Worm (Caenorhabditis elegans) whole organism, L3 larva: ENCODE results near the gene npr-41.
A peak's percentile ranks its signal among the peaks of the same experiment; 100 is the strongest.

Source experiments
- ama-1 ChIP-seq: fragments of 150-350 bp; optimal IDR thresholded peaks from 2 replicates; lab custom pipeline; 2018
- ceh-16 ChIP-seq: sonication (generic microtip); optimal IDR thresholded peaks from 2 replicates; lab custom pipeline; 2017; ENCODE audit warnings: missing biosample characterization, missing genetic modification characterization
- ceh-28 ChIP-seq: fragments of 150-350 bp; optimal IDR thresholded peaks from 2 replicates; lab custom pipeline; 2014; ENCODE audit warnings: missing biosample characterization, missing genetic modification reagents, missing genetic modification characterization
- ceh-82 ChIP-seq: fragments of 150-350 bp; optimal IDR thresholded peaks from 2 replicates; lab custom pipeline; 2014; ENCODE audit warnings: missing biosample characterization, missing genetic modification characterization
- daf-12 ChIP-seq: fragments of 150-350 bp; optimal IDR thresholded peaks from 2 replicates; lab custom pipeline; 2014; ENCODE audit warnings: missing biosample characterization, missing genetic modification reagents, missing genetic modification characterization
- egl-27 ChIP-seq: sonication (generic microtip); optimal IDR thresholded peaks from 4 replicates; lab custom pipeline; 2017; ENCODE audit warnings: missing biosample characterization, missing genetic modification reagents, missing genetic modification characterization
- egl-5 ChIP-seq: fragments of 150-350 bp; optimal IDR thresholded peaks from 2 replicates; lab custom pipeline; 2017; ENCODE audit warnings: missing biosample characterization, missing genetic modification reagents, missing genetic modification characterization, inconsistent platforms
- elt-1 ChIP-seq: fragments of 150-350 bp; optimal IDR thresholded peaks from 2 replicates; lab custom pipeline; 2014; ENCODE audit warnings: missing biosample characterization, missing genetic modification characterization
- eor-1 ChIP-seq, 2 experiments: fragments of 150-350 bp; optimal IDR thresholded peaks; 2 replicates each; lab custom pipeline; 2014 to 2018; ENCODE audit warnings: missing biosample characterization in 2 of 2, missing genetic modification characterization in 2 of 2
- fkh-10 ChIP-seq: sonication (generic microtip); optimal IDR thresholded peaks from 2 replicates; lab custom pipeline; 2017; ENCODE audit warnings: missing biosample characterization, missing genetic modification reagents, missing genetic modification characterization
- fos-1 ChIP-seq: fragments of 150-350 bp; optimal IDR thresholded peaks from 2 replicates; lab custom pipeline; 2014; ENCODE audit warnings: missing biosample characterization, missing genetic modification characterization
- hmg-11 ChIP-seq: sonication (generic microtip); optimal IDR thresholded peaks from 2 replicates; lab custom pipeline; 2016; ENCODE audit warnings: missing genetic modification characterization, missing compliant biosample characterization
- jun-1 ChIP-seq: fragments of 150-350 bp; optimal IDR thresholded peaks from 2 replicates; lab custom pipeline; 2014; ENCODE audit warnings: missing biosample characterization, missing genetic modification reagents, missing genetic modification characterization
- lin-39 ChIP-seq: fragments of 150-350 bp; optimal IDR thresholded peaks from 2 replicates; lab custom pipeline; 2018; ENCODE audit warnings: missing biosample characterization, missing genetic modification reagents, missing genetic modification characterization
- lsy-12 ChIP-seq: sonication (generic microtip); optimal IDR thresholded peaks from 2 replicates; lab custom pipeline; 2016; ENCODE audit warnings: mild to moderate bottlenecking, missing genetic modification characterization, missing compliant biosample characterization
- nfya-1 ChIP-seq: sonication (generic microtip); optimal IDR thresholded peaks from 2 replicates; lab custom pipeline; 2017; ENCODE audit warnings: missing genetic modification characterization, mild to moderate bottlenecking, missing compliant biosample characterization, antibody characterized with exemption, moderate library complexity; ENCODE audit not compliant: insufficient read depth
- nhr-23 ChIP-seq: fragments of 150-350 bp; optimal IDR thresholded peaks from 2 replicates; lab custom pipeline; 2014; ENCODE audit warnings: missing biosample characterization, missing genetic modification reagents, missing genetic modification characterization
- nhr-237 ChIP-seq: fragments of 150-350 bp; optimal IDR thresholded peaks from 2 replicates; lab custom pipeline; 2014; ENCODE audit warnings: missing biosample characterization, missing genetic modification characterization
- nhr-25 ChIP-seq: sonication (generic microtip); optimal IDR thresholded peaks from 2 replicates; lab custom pipeline; 2017; ENCODE audit warnings: missing biosample characterization, missing genetic modification characterization
- nhr-28 ChIP-seq: fragments of 150-350 bp; optimal IDR thresholded peaks from 2 replicates; lab custom pipeline; 2014; ENCODE audit warnings: missing biosample characterization, missing genetic modification characterization
- nhr-76 ChIP-seq: fragments of 150-350 bp; sonication (generic microtip); optimal IDR thresholded peaks from 5 replicates; lab custom pipeline; 2014; ENCODE audit warnings: missing biosample characterization, missing genetic modification characterization
- nhr-77 ChIP-seq: fragments of 150-350 bp; optimal IDR thresholded peaks from 2 replicates; lab custom pipeline; 2014; ENCODE audit warnings: missing biosample characterization, missing genetic modification characterization
- pha-4 ChIP-seq: fragments of 150-350 bp; optimal IDR thresholded peaks from 2 replicates; lab custom pipeline; 2014; ENCODE audit warnings: missing biosample characterization, missing genetic modification reagents, missing genetic modification characterization
- pqm-1 ChIP-seq: fragments of 150-350 bp; optimal IDR thresholded peaks from 2 replicates; lab custom pipeline; 2017; ENCODE audit warnings: missing biosample characterization, missing genetic modification characterization, inconsistent platforms
- sea-2 ChIP-seq: fragments of 150-350 bp; sonication (generic microtip); optimal IDR thresholded peaks from 4 replicates; lab custom pipeline; 2014; ENCODE audit warnings: missing biosample characterization, missing genetic modification reagents, missing genetic modification characterization
- skn-1 ChIP-seq: fragments of 150-350 bp; optimal IDR thresholded peaks from 2 replicates; lab custom pipeline; 2014; ENCODE audit warnings: missing biosample characterization, missing genetic modification characterization
- zag-1 ChIP-seq: fragments of 150-350 bp; optimal IDR thresholded peaks from 2 replicates; lab custom pipeline; 2014; ENCODE audit warnings: missing biosample characterization, missing genetic modification characterization
- ztf-11 ChIP-seq: fragments of 150-350 bp; optimal IDR thresholded peaks from 2 replicates; lab custom pipeline; 2014; ENCODE audit warnings: missing biosample characterization, missing genetic modification characterization
- ztf-4 ChIP-seq: fragments of 150-350 bp; optimal IDR thresholded peaks from 2 replicates; lab custom pipeline; 2014; ENCODE audit warnings: missing biosample characterization, missing genetic modification characterization

npr-41 gene

ce11 chrII:11485200-11485599 lies 25.3 kb upstream of the npr-41 start, which contains the start of gene twk-5:
TSS of gene twk-5 (minus strand) at chrII:11485300.
- TF ChIP-seq ama-1 (lab: Kevin White, UChicago) (peak; percentile 39), lsy-12 (tag; lab: Kevin White, UChicago) (no peak), nhr-77 (no peak), pqm-1 (tag; lab: Kevin White, UChicago) (no peak)
- TF ChIP-seq, all 47 proteins: peak for 1

ce11 chrII:11486698-11487234 lies 23.7 kb upstream of the npr-41 start, which contains the start of gene ttr-18:
TSS of gene ttr-18 (minus strand) at chrII:11486748.
- TF ChIP-seq nhr-25 (tag; lab: Kevin White, UChicago): peak; percentile 37
- no peak for TF ChIP-seq fos-1 (tag; lab: Kevin White, UChicago)
- TF ChIP-seq egl-27 (tag; lab: Kevin White, UChicago): peak; percentile 12
- TF ChIP-seq nhr-23 (tag; lab: Kevin White, UChicago): peak; percentile 4

DNA sequence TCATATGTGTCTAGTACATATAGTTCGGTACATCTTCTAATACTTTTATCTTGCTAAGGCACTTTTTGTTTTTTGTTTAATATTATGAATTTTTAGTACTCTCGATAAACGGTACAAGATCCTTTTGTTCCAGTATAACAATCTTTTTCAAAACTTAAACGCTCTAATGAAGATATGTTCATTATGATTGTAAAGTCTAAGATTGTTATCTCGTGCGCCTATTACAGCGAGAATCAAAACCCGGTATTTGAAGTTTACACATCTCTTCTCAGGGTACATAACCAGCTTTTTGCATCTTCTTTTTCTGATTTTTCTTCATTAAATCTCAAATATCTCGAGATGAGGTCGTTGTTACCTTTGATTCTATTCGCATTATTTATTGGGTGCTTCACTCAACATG lies 22.5 kb upstream of the npr-41 start, which contains the start of gene B0334.13:
TSS of gene B0334.13 (plus strand) at position 301 of the 400 bp plus-strand sequence.
- TF ChIP-seq nhr-25 (tag; lab: Kevin White, UChicago): peak; percentile 43
- TF ChIP-seq elt-1: peak; percentile 13
- no peak for TF ChIP-seq fkh-10 (GFP tag; lab: Kevin White, UChicago)
- TF ChIP-seq pqm-1 (tag; lab: Kevin White, UChicago): no peak

DNA sequence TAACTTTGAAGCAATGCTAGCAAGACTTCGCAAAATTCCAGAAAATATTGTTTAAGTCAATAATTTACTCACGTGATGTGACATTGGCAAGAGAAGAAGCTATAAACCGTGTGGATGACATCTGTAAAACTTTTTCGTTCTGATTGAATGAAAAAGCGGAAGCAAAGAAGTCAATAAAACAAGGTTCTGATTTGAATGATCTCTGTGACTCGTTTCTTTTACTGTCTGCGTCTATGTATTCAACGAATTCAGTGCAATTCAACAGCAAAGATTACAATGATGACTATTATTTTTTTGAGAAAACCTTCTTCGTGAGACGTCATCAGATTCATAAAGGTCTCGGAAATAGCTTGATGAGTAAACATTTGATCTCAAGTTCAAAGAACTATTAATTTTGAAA lies 17.6 kb upstream of the npr-41 start, which contains the start of gene hacl-1:
TSS of gene hacl-1 (minus strand) at position 121 of the 400 bp plus-strand sequence.
- peak; percentile 7 for TF ChIP-seq lsy-12 (tag; lab: Kevin White, UChicago)
- peak; percentile 87 for TF ChIP-seq nhr-25 (tag; lab: Kevin White, UChicago)
- TF ChIP-seq ceh-28 (tag; lab: Kevin White, UChicago): peak; percentile 9
- no peak for TF ChIP-seq egl-5
- peak; percentile 4 for TF ChIP-seq jun-1
- no peak for TF ChIP-seq sea-2 (GFP tag; lab: Kevin White, UChicago)
- TF ChIP-seq nfya-1: peak; percentile 1
- TF ChIP-seq nhr-23 (tag; lab: Kevin White, UChicago): peak; percentile 38
- TF ChIP-seq egl-27 (tag; lab: Kevin White, UChicago): no peak
- peak; percentile 62 for TF ChIP-seq pqm-1 (tag; lab: Kevin White, UChicago)

ce11 chrII:11495307-11495706 lies 15.2 kb upstream of the npr-41 start, which contains the start of the genes ooc-3 and B0334.4:
TSS of gene ooc-3 (minus strand) at chrII:11495321.
TSS of gene B0334.4 (plus strand) at chrII:11495692.
- TF ChIP-seq egl-5 (peak; percentile 11), lin-39 (tag; lab: Kevin White, UChicago) (no peak), daf-12 (tag; lab: Kevin White, UChicago) (no peak), nhr-237 (no peak), skn-1 (tag; lab: Kevin White, UChicago) (peak; percentile 56), sea-2 (GFP tag; lab: Kevin White, UChicago) (no peak), nhr-76 (tag; lab: Kevin White, UChicago) (no peak), ceh-16 (no peak), nhr-28 (tag; lab: Kevin White, UChicago) (no peak), hmg-11 (tag; lab: Kevin White, UChicago) (no peak), ztf-11 (tag; lab: Kevin White, UChicago) (no peak), nhr-23 (tag; lab: Kevin White, UChicago) (no peak), nfya-1 (peak; percentile 72), eor-1 (tag; optimal IDR thresholded peaks at IDR 0.05; lab: Kevin White, UChicago) (no peak), pha-4 (tag; lab: Kevin White, UChicago) (peak; percentile 70)
- TF ChIP-seq, all 47 proteins: peak for 4

- TF ChIP-seq zag-1: no peak
Observed at ce11 chrII:11495806-11496205, 14.7 kb upstream of the npr-41 start.

- peak; percentile 21 for TF ChIP-seq nfya-1
- no peak for TF ChIP-seq ceh-82
- TF ChIP-seq hmg-11 (tag; lab: Kevin White, UChicago): no peak
- TF ChIP-seq lin-39 (tag; lab: Kevin White, UChicago): peak; percentile 69
- no peak for TF ChIP-seq ztf-4 (tag; lab: Kevin White, UChicago)
Observed at ce11 chrII:11496767-11497166, 13.7 kb upstream of the npr-41 start, which contains the start of gene emc-5. TSS of gene emc-5 (plus strand) at chrII:11496780.
